Fruit fly (Drosophila melanogaster) whole organism, embryonic: ENCODE results near the gene Sfp79B.

Source experiments
- Atf-2 ChIP-seq: fragments of 200-800 bp; sonication (Bioruptor generic); optimal IDR thresholded peaks from 2 replicates; lab custom pipeline; 2016; ENCODE audit warnings: missing biosample characterization, missing genetic modification characterization
- CG10654 ChIP-seq: fragments of 200-800 bp; sonication (Bioruptor generic); optimal IDR thresholded peaks from 2 replicates; lab custom pipeline; 2016; ENCODE audit warnings: missing biosample characterization, missing genetic modification characterization
- CG12071 ChIP-seq: fragments of 200-800 bp; sonication (Bioruptor generic); optimal IDR thresholded peaks from 3 replicates; lab custom pipeline; 2018; ENCODE audit warnings: missing biosample characterization, mild to moderate bottlenecking, missing genetic modification characterization
- CG12104 ChIP-seq: fragments of 200-800 bp; sonication (Bioruptor generic); optimal IDR thresholded peaks from 3 replicates; lab custom pipeline; 2016; ENCODE audit warnings: missing biosample characterization, missing genetic modification characterization
- CG13123 ChIP-seq: fragments of 200-800 bp; sonication (Bioruptor generic); optimal IDR thresholded peaks from 2 replicates; lab custom pipeline; 2016; ENCODE audit warnings: missing biosample characterization, missing genetic modification characterization
- CG15479 ChIP-seq: fragments of 200-800 bp; sonication (Bioruptor generic); optimal IDR thresholded peaks from 3 replicates; lab custom pipeline; 2019; ENCODE audit warnings: missing biosample characterization, mild to moderate bottlenecking, missing genetic modification characterization, moderate library complexity
- CG18599 ChIP-seq: fragments of 200-800 bp; sonication (Bioruptor generic); optimal IDR thresholded peaks from 3 replicates; lab custom pipeline; 2017; ENCODE audit warnings: missing biosample characterization, missing genetic modification characterization, mild to moderate bottlenecking, moderate library complexity, missing genetic modification reagents
- CG2199 ChIP-seq: fragments of 200-800 bp; sonication (Bioruptor generic); IDR thresholded peaks from 3 replicates; pipeline ENCODE4 v1.3.6; 2022; ENCODE audit warnings: missing biosample characterization, missing genetic modification characterization
- CG32772 ChIP-seq: fragments of 200-800 bp; sonication (Bioruptor generic); IDR thresholded peaks from 2 replicates; pipeline ENCODE4 v1.3.6; 2022; ENCODE audit warnings: missing biosample characterization, missing genetic modification characterization
- CG34224 ChIP-seq: fragments of 200-800 bp; sonication (Bioruptor generic); IDR thresholded peaks from 3 replicates; pipeline ENCODE4 v1.3.6; 2022; ENCODE audit warnings: missing biosample characterization, missing genetic modification characterization; ENCODE audit not compliant: partially characterized antibody
- CG3995 ChIP-seq: fragments of 200-800 bp; sonication (Bioruptor generic); optimal IDR thresholded peaks from 3 replicates; lab custom pipeline; 2016; ENCODE audit warnings: missing biosample characterization, missing genetic modification characterization
- CG6272 ChIP-seq: fragments of 200-800 bp; sonication (Bioruptor generic); IDR thresholded peaks from 2 replicates; pipeline ENCODE4 v1.3.6; 2022; ENCODE audit warnings: missing biosample characterization, missing genetic modification characterization
- CG6654 ChIP-seq: fragments of 200-800 bp; sonication (Bioruptor generic); optimal IDR thresholded peaks from 2 replicates; lab custom pipeline; 2017; ENCODE audit warnings: missing biosample characterization, mild to moderate bottlenecking, missing genetic modification characterization
- CG6683 ChIP-seq: fragments of 200-800 bp; sonication (Bioruptor generic); optimal IDR thresholded peaks from 2 replicates; lab custom pipeline; 2017; ENCODE audit warnings: missing biosample characterization, mild to moderate bottlenecking, missing genetic modification characterization, missing genetic modification reagents
- CG6765 ChIP-seq: fragments of 200-800 bp; sonication (Bioruptor generic); optimal IDR thresholded peaks from 3 replicates; lab custom pipeline; 2017; ENCODE audit warnings: missing biosample characterization, mild to moderate bottlenecking, missing genetic modification characterization
- CG6813 ChIP-seq: fragments of 200-800 bp; sonication (Bioruptor generic); optimal IDR thresholded peaks from 2 replicates; lab custom pipeline; 2017; ENCODE audit warnings: missing biosample characterization, missing genetic modification characterization, mild to moderate bottlenecking, moderate library complexity, missing genetic modification reagents
- CG9437 ChIP-seq: fragments of 200-800 bp; sonication (Bioruptor generic); optimal IDR thresholded peaks from 2 replicates; lab custom pipeline; 2018; ENCODE audit warnings: missing biosample characterization, mild to moderate bottlenecking, missing genetic modification characterization
- D ChIP-seq, 2 experiments: fragments of 200-800 bp in 1 of 2; fragments of >200 bp in 1 of 2; sonication (Bioruptor generic) in 1 of 2; optimal IDR thresholded peaks; 2 replicates in 1 of 2; 3 replicates in 1 of 2; lab custom pipeline; 2017; ENCODE audit warnings: mild to moderate bottlenecking in 1 of 2, missing biosample characterization in 1 of 2, missing genetic modification characterization in 1 of 2, missing genetic modification reagents in 1 of 2
- Dbx ChIP-seq: fragments of 200-800 bp; sonication (Bioruptor generic); IDR thresholded peaks from 3 replicates; pipeline ENCODE4 v1.3.6; 2022; ENCODE audit warnings: missing biosample characterization, missing genetic modification characterization
- Dref ChIP-seq: fragments of 200-800 bp; sonication (Bioruptor generic); IDR thresholded peaks from 2 replicates; pipeline ENCODE4 v1.3.6; 2022; ENCODE audit warnings: missing biosample characterization, missing genetic modification characterization
- H15 ChIP-seq: fragments of 200-800 bp; sonication (Bioruptor generic); IDR thresholded peaks from 3 replicates; pipeline ENCODE4 v1.3.6; 2022; ENCODE audit warnings: missing biosample characterization, missing genetic modification characterization
- HLH3B ChIP-seq: fragments of 200-800 bp; sonication (Bioruptor generic); IDR thresholded peaks from 2 replicates; pipeline ENCODE4 v1.3.6; 2022; ENCODE audit warnings: missing biosample characterization, missing genetic modification characterization
- Hr3 ChIP-seq: fragments of 200-800 bp; sonication (Bioruptor generic); optimal IDR thresholded peaks from 3 replicates; lab custom pipeline; 2016; ENCODE audit warnings: missing biosample characterization, missing genetic modification characterization
- Jarid2 ChIP-seq: fragments of 200-800 bp; sonication (Bioruptor generic); optimal IDR thresholded peaks from 3 replicates; lab custom pipeline; 2017; ENCODE audit warnings: mild to moderate bottlenecking, missing biosample characterization, missing genetic modification reagents, missing genetic modification characterization
- Lhr ChIP-seq: fragments of 200-800 bp; sonication (Bioruptor generic); optimal IDR thresholded peaks from 3 replicates; lab custom pipeline; 2017; ENCODE audit warnings: mild to moderate bottlenecking, missing biosample characterization, missing genetic modification reagents, missing genetic modification characterization
- MESR4 ChIP-seq: fragments of 200-800 bp; sonication (Bioruptor generic); optimal IDR thresholded peaks from 2 replicates; lab custom pipeline; 2018; ENCODE audit warnings: missing biosample characterization, mild to moderate bottlenecking, missing genetic modification characterization, moderate library complexity
- Ptx1 ChIP-seq: fragments of 200-800 bp; sonication (Bioruptor generic); IDR thresholded peaks from 2 replicates; pipeline ENCODE4 v1.3.6; 2022; ENCODE audit warnings: missing biosample characterization, missing genetic modification characterization
- Sry-β ChIP-seq: fragments of 200-800 bp; sonication (Bioruptor generic); optimal IDR thresholded peaks from 2 replicates; lab custom pipeline; 2018; ENCODE audit warnings: missing biosample characterization, mild to moderate bottlenecking, missing genetic modification characterization, moderate library complexity
- Ssrp ChIP-seq: fragments of 200-800 bp; sonication (Bioruptor generic); optimal IDR thresholded peaks from 2 replicates; lab custom pipeline; 2018; ENCODE audit warnings: missing biosample characterization, mild to moderate bottlenecking, missing genetic modification characterization, moderate library complexity
- Xbp1 ChIP-seq: fragments of 200-800 bp; sonication (Bioruptor generic); optimal IDR thresholded peaks from 3 replicates; lab custom pipeline; 2016; ENCODE audit warnings: missing biosample characterization, mild to moderate bottlenecking, missing genetic modification characterization
- amos ChIP-seq: fragments of 200-800 bp; sonication (Bioruptor generic); IDR thresholded peaks from 2 replicates; pipeline ENCODE4 v1.3.6; 2022; ENCODE audit warnings: missing biosample characterization, missing genetic modification characterization; ENCODE audit not compliant: partially characterized antibody
- br ChIP-seq: fragments of >200 bp; optimal IDR thresholded peaks from 2 replicates; lab custom pipeline; 2017
- cg ChIP-seq: fragments of 200-800 bp; sonication (Bioruptor generic); optimal IDR thresholded peaks from 3 replicates; lab custom pipeline; 2019; ENCODE audit warnings: missing biosample characterization, mild to moderate bottlenecking, missing genetic modification characterization, moderate library complexity
- cwo ChIP-seq: fragments of 200-800 bp; sonication (Bioruptor generic); optimal IDR thresholded peaks from 3 replicates; lab custom pipeline; 2017; ENCODE audit warnings: missing biosample characterization, missing genetic modification characterization, mild to moderate bottlenecking, moderate library complexity, missing genetic modification reagents
- dm ChIP-seq: fragments of 200-800 bp; sonication (Bioruptor generic); optimal IDR thresholded peaks from 3 replicates; lab custom pipeline; 2016; ENCODE audit warnings: missing biosample characterization, missing genetic modification characterization
- eve ChIP-seq, 2 experiments: fragments of >200 bp; optimal IDR thresholded peaks; 2 replicates each; lab custom pipeline; 2017; ENCODE audit warnings: missing biosample characterization in 2 of 2, missing genetic modification characterization in 2 of 2
- grn ChIP-seq: fragments of 200-800 bp; sonication (Bioruptor generic); optimal IDR thresholded peaks from 3 replicates; lab custom pipeline; 2017; ENCODE audit warnings: missing biosample characterization, missing genetic modification characterization
- gro ChIP-seq: fragments of 200-800 bp; sonication (Bioruptor generic); optimal IDR thresholded peaks from 2 replicates; lab custom pipeline; 2016; ENCODE audit warnings: missing biosample characterization, missing genetic modification characterization
- gsb-n ChIP-seq: fragments of 200-800 bp; sonication (Bioruptor generic); optimal IDR thresholded peaks from 3 replicates; lab custom pipeline; 2018; ENCODE audit warnings: missing biosample characterization, mild to moderate bottlenecking, missing genetic modification characterization
- h ChIP-seq: fragments of >200 bp; optimal IDR thresholded peaks from 2 replicates; lab custom pipeline; 2017
- prd ChIP-seq, 3 experiments: fragments of >200 bp in 2 of 3; fragments of 200-800 bp in 1 of 3; sonication (Bioruptor generic) in 1 of 3; optimal IDR thresholded peaks in 2 of 3; IDR thresholded peaks in 1 of 3; 2 replicates in 2 of 3; 3 replicates in 1 of 3; pipeline versions ENCODE4 v1.3.6 to Lab custom; 2017 to 2022; ENCODE audit warnings: missing biosample characterization in 1 of 3, missing genetic modification characterization in 1 of 3
- repo ChIP-seq: fragments of 200-800 bp; sonication (Bioruptor generic); optimal IDR thresholded peaks from 2 replicates; lab custom pipeline; 2016; ENCODE audit warnings: missing biosample characterization, missing genetic modification characterization
- shn ChIP-seq: fragments of 200-800 bp; sonication (Bioruptor generic); optimal IDR thresholded peaks from 3 replicates; lab custom pipeline; 2016; ENCODE audit warnings: missing biosample characterization, missing genetic modification characterization
- sisA ChIP-seq: fragments of 200-800 bp; sonication (Bioruptor generic); IDR thresholded peaks from 2 replicates; pipeline ENCODE4 v1.3.6; 2022; ENCODE audit warnings: missing biosample characterization, missing genetic modification characterization
- tap ChIP-seq: fragments of 200-800 bp; optimal IDR thresholded peaks from 3 replicates; lab custom pipeline; 2019; ENCODE audit warnings: missing biosample characterization, mild to moderate bottlenecking, missing genetic modification characterization, moderate library complexity
- trh ChIP-seq: fragments of 200-800 bp; sonication (Bioruptor generic); optimal IDR thresholded peaks from 2 replicates; lab custom pipeline; 2016; ENCODE audit warnings: missing biosample characterization, missing genetic modification characterization
- unpg ChIP-seq: fragments of 200-800 bp; sonication (Bioruptor generic); optimal IDR thresholded peaks from 3 replicates; lab custom pipeline; 2018; ENCODE audit warnings: missing biosample characterization, mild to moderate bottlenecking, missing genetic modification characterization, moderate library complexity
- wdn ChIP-seq: fragments of 200-800 bp; sonication (Bioruptor generic); IDR thresholded peaks from 2 replicates; pipeline ENCODE4 v1.3.6; 2022; ENCODE audit warnings: missing biosample characterization, missing genetic modification characterization
- yki ChIP-seq: fragments of >200 bp; optimal IDR thresholded peaks from 3 replicates; lab custom pipeline; 2018
- zf30C ChIP-seq: fragments of 200-800 bp; sonication (Bioruptor generic); optimal IDR thresholded peaks from 3 replicates; lab custom pipeline; 2018; ENCODE audit warnings: missing biosample characterization, mild to moderate bottlenecking, missing genetic modification characterization

The Sfp79B gene

DNA sequence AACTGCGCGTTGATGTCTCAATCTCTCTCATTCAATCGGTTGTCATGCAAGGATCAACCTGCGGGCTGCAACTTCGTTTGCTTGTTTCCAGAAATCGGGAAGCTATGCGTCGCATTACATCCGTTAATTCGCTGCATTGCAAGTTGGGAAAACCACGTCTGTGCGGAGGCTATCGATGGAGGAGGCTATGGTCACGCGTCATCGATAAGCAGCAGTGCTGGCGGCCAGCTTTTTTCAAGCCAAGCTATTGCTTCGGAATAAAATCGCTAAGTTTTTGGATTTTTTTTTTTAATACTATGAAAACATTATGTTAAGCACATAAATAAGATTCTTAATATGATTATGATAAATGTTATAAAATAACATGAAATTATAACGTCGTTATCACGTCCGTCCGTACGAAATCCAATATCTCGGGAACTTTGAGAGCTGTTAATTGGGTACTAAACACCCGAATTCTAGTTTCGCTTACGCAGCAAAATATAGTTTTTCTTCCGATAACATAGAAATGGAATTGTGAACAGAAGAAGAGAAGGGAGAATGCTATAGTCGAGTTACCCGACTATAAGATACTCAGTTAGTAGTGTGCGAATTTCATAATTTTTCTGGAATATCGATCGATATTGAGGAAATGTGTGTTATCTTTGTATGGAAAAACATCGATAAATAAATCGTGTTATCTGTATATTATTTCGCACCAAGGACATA, 8.3 kb upstream of the Sfp79B start, which contains the start of gene CG7139 (continued):
- TF ChIP-seq CG9437: no peak
- no peak for TF ChIP-seq CG12071 (GFP tag; lab: Kevin White, UChicago)
- no peak for TF ChIP-seq Dbx (GFP tag; lab: Robert Waterston, UW)
- TF ChIP-seq eve (GFP tag; optimal IDR thresholded peaks at IDR 0.05; lab: Kevin White, UChicago): no peak
- no peak for TF ChIP-seq CG13123 (GFP tag; lab: Kevin White, UChicago)
- TF ChIP-seq CG15479 (GFP tag; lab: Kevin White, UChicago): no peak
- TF ChIP-seq br (lab: Kevin White, UChicago): no peak
- no peak for TF ChIP-seq Hr3 (GFP tag; lab: Kevin White, UChicago)
- no peak for TF ChIP-seq CG18599 (GFP tag; lab: Kevin White, UChicago)
- TF ChIP-seq HLH3B: no peak
- no peak for TF ChIP-seq wdn (GFP tag; lab: Robert Waterston, UW)
- no peak for TF ChIP-seq CG6765 (GFP tag; lab: Kevin White, UChicago)
- no peak for TF ChIP-seq shn (GFP tag; lab: Kevin White, UChicago)
- no peak for TF ChIP-seq prd (optimal IDR thresholded peaks at IDR 0.05; lab: Kevin White, UChicago)
- TF ChIP-seq prd (GFP tag; IDR thresholded peaks at IDR 0.05; lab: Robert Waterston, UW): no peak
- no peak for TF ChIP-seq Lhr (GFP tag; lab: Kevin White, UChicago)
- no peak for TF ChIP-seq H15
- peak; percentile 97 for TF ChIP-seq MESR4 (GFP tag; lab: Kevin White, UChicago)
- no peak for TF ChIP-seq h (lab: Kevin White, UChicago)
- TF ChIP-seq repo (GFP tag; lab: Kevin White, UChicago): no peak
- no peak for TF ChIP-seq CG32772 (GFP tag; lab: Robert Waterston, UW)
- TF ChIP-seq CG2199 (GFP tag; lab: Robert Waterston, UW): no peak
- no peak for TF ChIP-seq Atf-2 (GFP tag; lab: Kevin White, UChicago)
- TF ChIP-seq zf30C (GFP tag; lab: Kevin White, UChicago): no peak
- no peak for TF ChIP-seq dm (GFP tag; lab: Kevin White, UChicago)
- TF ChIP-seq trh (GFP tag; lab: Kevin White, UChicago): no peak
- TF ChIP-seq amos (GFP tag; lab: Robert Waterston, UW): peak; percentile 70
- TF ChIP-seq Dref: peak; percentile 75
- TF ChIP-seq CG12104 (GFP tag; lab: Kevin White, UChicago): no peak
- no peak for TF ChIP-seq CG6683 (GFP tag; lab: Kevin White, UChicago)
- TF ChIP-seq cg (GFP tag; lab: Kevin White, UChicago): no peak
- TF ChIP-seq CG6813 (GFP tag; lab: Kevin White, UChicago): no peak
- TF ChIP-seq D (optimal IDR thresholded peaks at IDR 0.05; lab: Kevin White, UChicago): no peak
- TF ChIP-seq D (GFP tag; optimal IDR thresholded peaks at IDR 0.05; lab: Kevin White, UChicago): no peak
- peak; percentile 50 for TF ChIP-seq CG34224 (GFP tag; lab: Robert Waterston, UW)
- no peak for TF ChIP-seq gro (GFP tag; lab: Kevin White, UChicago)
- TF ChIP-seq tap (tag; lab: Kevin White, UChicago): no peak
- TF ChIP-seq Ssrp (tag; lab: Kevin White, UChicago): no peak
- TF ChIP-seq CG6654 (GFP tag; lab: Kevin White, UChicago): no peak
- peak; percentile 67 for TF ChIP-seq Xbp1 (GFP tag; lab: Kevin White, UChicago)
- TF ChIP-seq yki (lab: Kevin White, UChicago): no peak
- TF ChIP-seq cwo (GFP tag; lab: Kevin White, UChicago): no peak
- TF ChIP-seq grn: no peak
- no peak for TF ChIP-seq sisA (GFP tag; lab: Robert Waterston, UW)
- TF ChIP-seq CG3995: no peak
- TF ChIP-seq Ptx1: no peak
- TF ChIP-seq CG6272 (GFP tag; lab: Robert Waterston, UW): no peak
- TF ChIP-seq gsb-n (tag; lab: Kevin White, UChicago): no peak
- TF ChIP-seq Sry-β: peak; percentile 94
- no peak for TF ChIP-seq Jarid2 (GFP tag; lab: Kevin White, UChicago)
- no peak for TF ChIP-seq unpg (GFP tag; lab: Kevin White, UChicago)
- no peak for TF ChIP-seq CG10654 (GFP tag; lab: Kevin White, UChicago)
